Comparison of ENCODE assay signal across 2 worm cellular contexts in genomic region chrX:3873445-3873844, ce11.
A peak's percentile ranks its signal among the peaks of the same experiment; 100 is the strongest.
TF ChIP-seq lines count a peak whose summit lies in the region.

lim-4 (minus strand) TSS chrX:3873545.

TF ChIP-seq in whole organism, L3 larva, 47 proteins besides CTCF, POLR2A, EP300 and RAD21:
- TF ChIP-seq pqm-1 (tag; optimal IDR thresholded peaks at IDR 0.05; lab: Kevin White, UChicago) (no peak), tbx-2 (tag; optimal IDR thresholded peaks at IDR 0.05; lab: Kevin White, UChicago) (no peak), ztf-4 (tag; optimal IDR thresholded peaks at IDR 0.05; lab: Kevin White, UChicago) (no peak), nhr-25 (tag; optimal IDR thresholded peaks at IDR 0.05; lab: Kevin White, UChicago) (no peak), ZK546.5 (tag; optimal IDR thresholded peaks at IDR 0.05; lab: Kevin White, UChicago) (no peak), elt-2 (tag; optimal IDR thresholded peaks at IDR 0.05; lab: Kevin White, UChicago) (no peak), mdl-1 (tag; optimal IDR thresholded peaks at IDR 0.05; lab: Kevin White, UChicago) (no peak), nfya-1 (tag; optimal IDR thresholded peaks at IDR 0.05; lab: Kevin White, UChicago; ENCODE audit: insufficient read depth) (peak; percentile 67)

TF ChIP-seq in whole organism, late embryonic, 69 proteins besides CTCF, POLR2A, EP300 and RAD21:
- TF ChIP-seq ceh-2 (tag; optimal IDR thresholded peaks at IDR 0.05; lab: Kevin White, UChicago) (no peak), ztf-16 (tag; optimal IDR thresholded peaks at IDR 0.05; lab: Kevin White, UChicago) (no peak), syd-9 (tag; optimal IDR thresholded peaks at IDR 0.05; lab: Kevin White, UChicago) (no peak), hlh-15 (tag; optimal IDR thresholded peaks at IDR 0.05; lab: Kevin White, UChicago) (no peak), Y22D7AL.16 (tag; optimal IDR thresholded peaks at IDR 0.05; lab: Kevin White, UChicago) (no peak), nfya-1 (tag; optimal IDR thresholded peaks at IDR 0.05; lab: Kevin White, UChicago) (peak; percentile 45)

Comparison
In these comparisons a context has a peak if more than half of its experiments do, and no peak if none do; other contexts are left out.
1. Of the 9 proteins assayed by ChIP-seq in both whole organism, late embryonic and whole organism, L3 larva: peak only in whole organism, late embryonic: none; only in whole organism, L3 larva: none; in both: nfya-1; in neither: 8.